Fruit fly (Drosophila melanogaster) whole organism, pupa: ENCODE measurements around the gene CG13062.
A peak's percentile ranks its signal among the peaks of the same experiment; 100 is the strongest.

Experiments used
- CG10348 ChIP-seq: fragments of 200-800 bp; sonication (Bioruptor generic); IDR thresholded peaks from 2 replicates; pipeline ENCODE4 v1.3.6; 2022; ENCODE audit warnings: missing biosample characterization, missing genetic modification characterization
- CG12605 ChIP-seq: fragments of 200-800 bp; sonication (Bioruptor generic); IDR thresholded peaks from 2 replicates; pipeline ENCODE4 v1.3.6; 2022; ENCODE audit warnings: missing biosample characterization, missing genetic modification characterization
- CG13204 ChIP-seq: fragments of 200-800 bp; sonication (Bioruptor generic); optimal IDR thresholded peaks from 2 replicates; lab custom pipeline; 2018; ENCODE audit warnings: missing biosample characterization, mild to moderate bottlenecking, missing genetic modification characterization, moderate library complexity
- CG14655 ChIP-seq: fragments of 200-800 bp; sonication (Bioruptor generic); optimal IDR thresholded peaks from 3 replicates; lab custom pipeline; 2017; ENCODE audit warnings: mild to moderate bottlenecking, missing biosample characterization, missing genetic modification reagents, missing genetic modification characterization
- CG15710 ChIP-seq: fragments of 200-800 bp; sonication (Bioruptor generic); optimal IDR thresholded peaks from 2 replicates; lab custom pipeline; 2018; ENCODE audit warnings: missing biosample characterization, mild to moderate bottlenecking, missing genetic modification characterization, moderate library complexity
- CG17806 ChIP-seq: fragments of 200-800 bp; sonication (Bioruptor generic); optimal IDR thresholded peaks from 2 replicates; lab custom pipeline; 2018; ENCODE audit warnings: missing biosample characterization, mild to moderate bottlenecking, missing genetic modification characterization, moderate library complexity
- CG32121 ChIP-seq: fragments of 200-800 bp; sonication (Bioruptor generic); IDR thresholded peaks from 2 replicates; pipeline ENCODE4 v1.3.6; 2022; ENCODE audit warnings: missing biosample characterization, missing genetic modification characterization
- CG34367 ChIP-seq: fragments of 200-800 bp; sonication (Bioruptor generic); optimal IDR thresholded peaks from 2 replicates; lab custom pipeline; 2018; ENCODE audit warnings: missing biosample characterization, mild to moderate bottlenecking, missing genetic modification characterization
- CG4496 ChIP-seq: fragments of 200-800 bp; sonication (Bioruptor generic); IDR thresholded peaks from 3 replicates; pipeline ENCODE4 v1.3.6; 2022; ENCODE audit warnings: missing biosample characterization, missing genetic modification characterization
- CG8159 ChIP-seq: fragments of 200-800 bp; sonication (Bioruptor generic); optimal IDR thresholded peaks from 3 replicates; lab custom pipeline; 2018; ENCODE audit warnings: missing biosample characterization, mild to moderate bottlenecking, missing genetic modification characterization, moderate library complexity
- CG8301 ChIP-seq: fragments of 200-800 bp; sonication (Bioruptor generic); optimal IDR thresholded peaks from 2 replicates; lab custom pipeline; 2018; ENCODE audit warnings: missing biosample characterization, mild to moderate bottlenecking, missing genetic modification characterization
- CG9948 ChIP-seq: fragments of 200-800 bp; sonication (Bioruptor generic); optimal IDR thresholded peaks from 2 replicates; lab custom pipeline; 2018; ENCODE audit warnings: missing biosample characterization, mild to moderate bottlenecking, missing genetic modification characterization, moderate library complexity
- D1 ChIP-seq: fragments of 200-800 bp; sonication (Bioruptor generic); optimal IDR thresholded peaks from 2 replicates; lab custom pipeline; 2018; ENCODE audit warnings: missing biosample characterization, mild to moderate bottlenecking, missing genetic modification characterization, moderate library complexity
- EcR ChIP-seq: fragments of 200-800 bp; sonication (Bioruptor generic); optimal IDR thresholded peaks from 3 replicates; lab custom pipeline; 2019; ENCODE audit warnings: missing biosample characterization, missing genetic modification characterization, mild to moderate bottlenecking, moderate library complexity, missing genetic modification reagents
- Ets98B ChIP-seq: fragments of 200-800 bp; sonication (Bioruptor generic); IDR thresholded peaks from 2 replicates; pipeline ENCODE4 v1.3.6; 2022; ENCODE audit warnings: missing biosample characterization, missing genetic modification characterization
- Pif1A ChIP-seq: fragments of 200-800 bp; sonication (Bioruptor generic); optimal IDR thresholded peaks from 3 replicates; lab custom pipeline; 2016; ENCODE audit warnings: missing biosample characterization, missing genetic modification characterization
- Pif1B ChIP-seq: fragments of 200-800 bp; sonication (Bioruptor generic); optimal IDR thresholded peaks from 3 replicates; lab custom pipeline; 2016; ENCODE audit warnings: missing biosample characterization, missing genetic modification characterization
- Snoo ChIP-seq: fragments of 200-800 bp; sonication (Bioruptor generic); optimal IDR thresholded peaks from 3 replicates; lab custom pipeline; 2017; ENCODE audit warnings: missing biosample characterization, mild to moderate bottlenecking, missing genetic modification characterization, inconsistent platforms
- fd96Ca ChIP-seq: fragments of 200-800 bp; sonication (Bioruptor generic); IDR thresholded peaks from 3 replicates; pipeline ENCODE4 v1.3.6; 2022; ENCODE audit warnings: missing biosample characterization, missing genetic modification characterization
- gl ChIP-seq: fragments of 200-800 bp; sonication (Bioruptor generic); optimal IDR thresholded peaks from 2 replicates; lab custom pipeline; 2018; ENCODE audit warnings: missing biosample characterization, mild to moderate bottlenecking, missing genetic modification characterization
- rn ChIP-seq: fragments of 200-800 bp; sonication (Bioruptor generic); IDR thresholded peaks from 2 replicates; pipeline ENCODE4 v1.3.6; 2022; ENCODE audit warnings: missing biosample characterization, missing genetic modification characterization

CG13062 gene

dm6 chr3L:16361200-16361815 is 47.2 kb downstream of the CG13062 start:
- TF ChIP-seq CG4496 (GFP tag; lab: Robert Waterston, UW) (no peak), CG34367 (tag; lab: Kevin White, UChicago) (peak; percentile 95), Ets98B (GFP tag; lab: Robert Waterston, UW) (no peak), Pif1B (GFP tag; lab: Kevin White, UChicago) (peak; percentile 84), CG15710 (tag; lab: Kevin White, UChicago) (peak; percentile 97), Pif1A (GFP tag; lab: Kevin White, UChicago) (peak; percentile 83), gl (tag; lab: Kevin White, UChicago) (peak; percentile 86), EcR (GFP tag; lab: Kevin White, UChicago) (peak; percentile 91), fd96Ca (GFP tag; lab: Robert Waterston, UW) (0 out of 3 replicates have a peak, but pooled peaks have one; percentile 22), CG13204 (peak; percentile 90), CG8159 (peak; percentile 98), CG17806 (tag; lab: Kevin White, UChicago) (peak; percentile 94), rn (GFP tag; lab: Robert Waterston, UW) (no peak), CG8301 (tag; lab: Kevin White, UChicago) (peak; percentile 67), Snoo (tag; lab: Kevin White, UChicago) (peak; percentile 73), CG12605 (no peak), CG9948 (tag; lab: Kevin White, UChicago) (peak; percentile 98), D1 (peak; percentile 93), CG10348 (GFP tag; lab: Robert Waterston, UW) (no peak), CG14655 (GFP tag; lab: Kevin White, UChicago) (peak; percentile 83)

- peak; percentile 6 for TF ChIP-seq CG17806 (tag; lab: Kevin White, UChicago)
- TF ChIP-seq CG14655 (GFP tag; lab: Kevin White, UChicago): peak; percentile 39
- peak; percentile 49 for TF ChIP-seq D1
- peak; percentile 55 for TF ChIP-seq CG15710 (tag; lab: Kevin White, UChicago)
- no peak for TF ChIP-seq rn (GFP tag; lab: Robert Waterston, UW)
- peak; percentile 73 for TF ChIP-seq CG9948 (tag; lab: Kevin White, UChicago)
- TF ChIP-seq CG34367 (tag; lab: Kevin White, UChicago): peak; percentile 17
- TF ChIP-seq CG8159: peak; percentile 72
- no peak for TF ChIP-seq CG12605
- TF ChIP-seq CG10348 (GFP tag; lab: Robert Waterston, UW): no peak
Measured at dm6 chr3L:16362119-16362653, 48.1 kb downstream of the CG13062 start, which contains the start of gene Cpr72Ea. Gene Cpr72Ea (plus strand): TSS chr3L:16362603.

- peak; percentile 76 for TF ChIP-seq gl (tag; lab: Kevin White, UChicago)
- no peak for TF ChIP-seq Ets98B (GFP tag; lab: Robert Waterston, UW)
- TF ChIP-seq fd96Ca (GFP tag; lab: Robert Waterston, UW): no peak
- no peak for TF ChIP-seq rn (GFP tag; lab: Robert Waterston, UW)
- 0 out of 2 replicates have a peak, but pooled peaks have one; percentile 24 for TF ChIP-seq CG32121 (GFP tag; lab: Robert Waterston, UW)
- TF ChIP-seq CG13204: no peak
- TF ChIP-seq CG12605: peak; percentile 44; the same call in 1 of the 2 replicates
- peak; percentile 75 for TF ChIP-seq CG8301 (tag; lab: Kevin White, UChicago)
- TF ChIP-seq CG34367 (tag; lab: Kevin White, UChicago): peak; percentile 85
- TF ChIP-seq CG15710 (tag; lab: Kevin White, UChicago): peak; percentile 90
- TF ChIP-seq Snoo (tag; lab: Kevin White, UChicago): peak; percentile 81
- TF ChIP-seq CG8159: peak; percentile 92
- peak; percentile 87 for TF ChIP-seq CG9948 (tag; lab: Kevin White, UChicago)
- TF ChIP-seq CG17806 (tag; lab: Kevin White, UChicago): peak; percentile 90
- peak; percentile 86 for TF ChIP-seq Pif1B (GFP tag; lab: Kevin White, UChicago)
- 0 out of 3 replicates have a peak, but pooled peaks have one; percentile 21 for TF ChIP-seq CG4496 (GFP tag; lab: Robert Waterston, UW)
- peak; percentile 81 for TF ChIP-seq Pif1A (GFP tag; lab: Kevin White, UChicago)
- TF ChIP-seq CG14655 (GFP tag; lab: Kevin White, UChicago): peak; percentile 85
- TF ChIP-seq EcR (GFP tag; lab: Kevin White, UChicago): peak; percentile 96
- peak; percentile 85 for TF ChIP-seq D1
- TF ChIP-seq CG10348 (GFP tag; lab: Robert Waterston, UW): no peak
Measured at dm6 chr3L:16364182-16364581, 50.1 kb downstream of the CG13062 start.

- TF ChIP-seq CG12605 (no peak), Snoo (tag; lab: Kevin White, UChicago) (no peak), fd96Ca (GFP tag; lab: Robert Waterston, UW) (no peak), CG4496 (GFP tag; lab: Robert Waterston, UW) (no peak), CG17806 (tag; lab: Kevin White, UChicago) (no peak), Pif1A (GFP tag; lab: Kevin White, UChicago) (no peak), Pif1B (GFP tag; lab: Kevin White, UChicago) (no peak), CG15710 (tag; lab: Kevin White, UChicago) (no peak), CG13204 (no peak)
Measured at dm6 chr3L:16364599-16364998, 50.5 kb downstream of the CG13062 start, which contains the start of gene Cpr72Eb. Gene Cpr72Eb (plus strand): TSS chr3L:16364899.
